Fruit fly (Drosophila melanogaster) whole organism, wandering third instar larva: Measurements from ENCODE around the gene CG42814.
A peak's percentile ranks its signal among the peaks of the same experiment; 100 is the strongest.

Experiments
- Abd-B ChIP-seq: fragments of >200 bp; optimal IDR thresholded peaks from 2 replicates; lab custom pipeline; 2017; ENCODE audit warnings: missing biosample characterization, missing genetic modification characterization
- CG32264 ChIP-seq: fragments of 200-800 bp; sonication (Bioruptor generic); optimal IDR thresholded peaks from 2 replicates; lab custom pipeline; 2016; ENCODE audit warnings: missing biosample characterization, missing genetic modification characterization
- CG9705 ChIP-seq: fragments of 200-800 bp; sonication (Bioruptor generic); optimal IDR thresholded peaks from 2 replicates; lab custom pipeline; 2018; ENCODE audit warnings: missing biosample characterization, mild to moderate bottlenecking, missing genetic modification characterization
- CrebA ChIP-seq: fragments of 200-800 bp; sonication (Bioruptor generic); optimal IDR thresholded peaks from 2 replicates; lab custom pipeline; 2016; ENCODE audit warnings: missing biosample characterization, mild to moderate bottlenecking, missing genetic modification characterization, borderline replicate concordance
- Dfd ChIP-seq: fragments of >200 bp; optimal IDR thresholded peaks from 2 replicates; lab custom pipeline; 2017; ENCODE audit warnings: missing biosample characterization, missing genetic modification characterization
- Dif ChIP-seq: fragments of 200-275, 200-300 bp; sonication (Bioruptor generic); optimal IDR thresholded peaks from 2 replicates; lab custom pipeline; 2018; ENCODE audit warnings: missing biosample characterization, missing genetic modification characterization; ENCODE audit not compliant: partially characterized antibody
- GATAd ChIP-seq: sonication (Bioruptor generic); optimal IDR thresholded peaks from 2 replicates; lab custom pipeline; 2016; ENCODE audit warnings: missing biosample characterization, missing genetic modification characterization
- HLH106 ChIP-seq: fragments of 200-800 bp; optimal IDR thresholded peaks from 3 replicates; lab custom pipeline; 2019; ENCODE audit warnings: missing biosample characterization, mild to moderate bottlenecking, missing genetic modification characterization, moderate library complexity
- Hnf4 ChIP-seq: fragments of 200-800 bp; sonication (Bioruptor generic); optimal IDR thresholded peaks from 2 replicates; lab custom pipeline; 2016; ENCODE audit warnings: missing biosample characterization, mild to moderate bottlenecking, missing genetic modification characterization
- Hr78 ChIP-seq: fragments of >200 bp; optimal IDR thresholded peaks from 2 replicates; lab custom pipeline; 2017; ENCODE audit warnings: missing biosample characterization, missing genetic modification characterization
- Hr83 ChIP-seq: fragments of 200-300 bp; sonication (Bioruptor generic); optimal IDR thresholded peaks from 2 replicates; lab custom pipeline; 2016; ENCODE audit warnings: missing biosample characterization, mild to moderate bottlenecking, missing genetic modification characterization, moderate library complexity; ENCODE audit not compliant: poor library complexity, severe bottlenecking
- Jra ChIP-seq: sonication (Bioruptor generic); optimal IDR thresholded peaks from 2 replicates; lab custom pipeline; 2016; ENCODE audit warnings: missing biosample characterization, missing genetic modification characterization
- Mio ChIP-seq: sonication (Bioruptor generic); optimal IDR thresholded peaks from 2 replicates; lab custom pipeline; 2016; ENCODE audit warnings: missing biosample characterization, missing genetic modification characterization
- Myc ChIP-seq: fragments of >200 bp; optimal IDR thresholded peaks from 2 replicates; lab custom pipeline; 2017
- OdsH ChIP-seq: fragments of 200-800 bp; sonication (Bioruptor generic); optimal IDR thresholded peaks from 2 replicates; lab custom pipeline; 2016; ENCODE audit warnings: missing biosample characterization, mild to moderate bottlenecking, missing genetic modification characterization
- Rel ChIP-seq, 2 experiments: fragments of 200-800 bp; sonication (Bioruptor generic) in 1 of 2; optimal IDR thresholded peaks; 2 replicates in 1 of 2; 3 replicates in 1 of 2; lab custom pipeline; 2016 to 2019; ENCODE audit warnings: mild to moderate bottlenecking in 2 of 2, missing biosample characterization in 2 of 2, missing genetic modification characterization in 2 of 2, moderate library complexity in 1 of 2
- Sp1 ChIP-seq: fragments of 200-800 bp; sonication (Bioruptor generic); optimal IDR thresholded peaks from 3 replicates; lab custom pipeline; 2019; ENCODE audit warnings: missing biosample characterization, mild to moderate bottlenecking, missing genetic modification characterization, moderate library complexity
- br ChIP-seq: fragments of 200-800 bp; sonication (Bioruptor generic); optimal IDR thresholded peaks from 2 replicates; lab custom pipeline; 2016; ENCODE audit warnings: missing biosample characterization, missing genetic modification characterization
- brk ChIP-seq: fragments of 200-800 bp; sonication (Bioruptor generic); optimal IDR thresholded peaks from 2 replicates; lab custom pipeline; 2016; ENCODE audit warnings: missing biosample characterization, mild to moderate bottlenecking, missing genetic modification characterization
- dl ChIP-seq, 2 experiments: fragments of 175-275, 200-275 bp in 1 of 2; fragments of 200-275 bp in 1 of 2; sonication (Bioruptor generic); optimal IDR thresholded peaks; lab custom pipeline; 2018; ENCODE audit warnings: mild to moderate bottlenecking in 2 of 2, missing biosample characterization in 2 of 2, missing genetic modification characterization in 2 of 2, moderate library complexity in 2 of 2; ENCODE audit not compliant: partially characterized antibody in 2 of 2, insufficient read depth in 1 of 2
- dmrt93B ChIP-seq: fragments of 200-800 bp; sonication (Bioruptor generic); optimal IDR thresholded peaks from 2 replicates; lab custom pipeline; 2018; ENCODE audit warnings: missing biosample characterization, mild to moderate bottlenecking, missing genetic modification characterization
- dsf ChIP-seq: sonication (Bioruptor generic); optimal IDR thresholded peaks from 2 replicates; lab custom pipeline; 2016; ENCODE audit warnings: missing biosample characterization, missing genetic modification characterization, borderline replicate concordance
- ey ChIP-seq: fragments of 200-800 bp; sonication (Bioruptor generic); optimal IDR thresholded peaks from 2 replicates; lab custom pipeline; 2016; ENCODE audit warnings: missing biosample characterization, missing genetic modification characterization
- foxo ChIP-seq, 2 experiments: fragments of 200-800 bp; sonication (Bioruptor generic); optimal IDR thresholded peaks; 2 replicates in 1 of 2; 3 replicates in 1 of 2; lab custom pipeline; 2016 to 2017; ENCODE audit warnings: missing biosample characterization in 2 of 2, missing genetic modification characterization in 2 of 2
- fru ChIP-seq: fragments of 200-800 bp; sonication (Bioruptor generic); optimal IDR thresholded peaks from 3 replicates; lab custom pipeline; 2016; ENCODE audit warnings: missing biosample characterization, mild to moderate bottlenecking, missing genetic modification characterization
- h ChIP-seq: fragments of 200-800 bp; sonication (Bioruptor generic); optimal IDR thresholded peaks from 3 replicates; lab custom pipeline; 2016; ENCODE audit warnings: missing biosample characterization, mild to moderate bottlenecking, missing genetic modification characterization
- jim ChIP-seq: fragments of 175-275, 200-325 bp; sonication (Bioruptor generic); optimal IDR thresholded peaks from 2 replicates; lab custom pipeline; 2016; ENCODE audit warnings: missing biosample characterization, mild to moderate bottlenecking, missing genetic modification characterization
- lola ChIP-seq: fragments of >200 bp; optimal IDR thresholded peaks from 2 replicates; lab custom pipeline; 2017; ENCODE audit warnings: missing biosample characterization, missing genetic modification characterization
- pan ChIP-seq: fragments of >200 bp; optimal IDR thresholded peaks from 2 replicates; lab custom pipeline; 2017
- psq ChIP-seq: fragments of 200-800 bp; sonication (Bioruptor generic); optimal IDR thresholded peaks from 3 replicates; lab custom pipeline; 2017; ENCODE audit warnings: missing biosample characterization, mild to moderate bottlenecking, missing genetic modification characterization, moderate library complexity
- rgr ChIP-seq: fragments of 200-800 bp; sonication (Bioruptor generic); optimal IDR thresholded peaks from 3 replicates; lab custom pipeline; 2016; ENCODE audit warnings: missing biosample characterization, mild to moderate bottlenecking, missing genetic modification characterization
- sage ChIP-seq: fragments of 200-800 bp; sonication (Bioruptor generic); optimal IDR thresholded peaks from 2 replicates; lab custom pipeline; 2016; ENCODE audit warnings: missing biosample characterization, mild to moderate bottlenecking, missing genetic modification characterization
- sv ChIP-seq: fragments of 200-800 bp; sonication (Bioruptor generic); optimal IDR thresholded peaks from 3 replicates; lab custom pipeline; 2016; ENCODE audit warnings: missing biosample characterization, missing genetic modification characterization
- tai ChIP-seq: sonication (Bioruptor generic); optimal IDR thresholded peaks from 2 replicates; lab custom pipeline; 2016; ENCODE audit warnings: missing biosample characterization, missing genetic modification characterization
- usp ChIP-seq: fragments of >200 bp; optimal IDR thresholded peaks from 2 replicates; lab custom pipeline; 2017; ENCODE audit warnings: missing biosample characterization, missing genetic modification characterization

The CG42814 gene

DNA sequence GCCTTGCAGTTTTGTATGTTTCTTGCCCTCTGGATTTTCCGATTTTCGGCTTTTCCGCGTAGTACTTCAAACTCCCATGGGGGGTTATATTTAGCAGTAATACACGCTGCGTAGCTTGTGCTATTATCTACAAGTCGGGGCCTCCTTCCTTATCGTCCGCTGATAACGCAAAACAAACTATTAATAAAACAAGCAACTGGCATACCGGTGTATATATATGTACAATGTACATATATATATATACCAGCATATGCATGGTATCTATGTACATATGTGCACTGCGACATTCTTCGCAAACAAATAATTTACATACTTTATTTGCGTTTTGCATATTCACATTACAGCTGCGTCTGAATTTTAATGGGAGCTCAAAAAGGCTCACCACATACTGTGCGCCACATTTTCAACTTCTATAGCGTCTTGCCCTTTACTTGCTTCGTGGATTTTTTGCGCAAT lies 24.7 kb upstream of the CG42814 start:
- TF ChIP-seq tai (GFP tag; lab: Kevin White, UChicago) (no peak), Dfd (GFP tag; lab: Kevin White, UChicago) (no peak), pan (lab: Kevin White, UChicago) (no peak), Jra (no peak), Sp1 (GFP tag; lab: Kevin White, UChicago) (no peak), dsf (GFP tag; lab: Kevin White, UChicago) (no peak), psq (GFP tag; lab: Kevin White, UChicago) (no peak), Hr78 (no peak), dmrt93B (GFP tag; lab: Kevin White, UChicago) (no peak), brk (GFP tag; lab: Kevin White, UChicago) (no peak), Hnf4 (GFP tag; lab: Kevin White, UChicago) (no peak), Myc (lab: Kevin White, UChicago) (no peak), rgr (GFP tag; lab: Kevin White, UChicago) (no peak), OdsH (GFP tag; lab: Kevin White, UChicago) (no peak), sage (GFP tag; lab: Kevin White, UChicago) (no peak), ey (GFP tag; lab: Kevin White, UChicago) (no peak), br (GFP tag; lab: Kevin White, UChicago) (no peak), Abd-B (GFP tag; lab: Kevin White, UChicago) (no peak)

DNA sequence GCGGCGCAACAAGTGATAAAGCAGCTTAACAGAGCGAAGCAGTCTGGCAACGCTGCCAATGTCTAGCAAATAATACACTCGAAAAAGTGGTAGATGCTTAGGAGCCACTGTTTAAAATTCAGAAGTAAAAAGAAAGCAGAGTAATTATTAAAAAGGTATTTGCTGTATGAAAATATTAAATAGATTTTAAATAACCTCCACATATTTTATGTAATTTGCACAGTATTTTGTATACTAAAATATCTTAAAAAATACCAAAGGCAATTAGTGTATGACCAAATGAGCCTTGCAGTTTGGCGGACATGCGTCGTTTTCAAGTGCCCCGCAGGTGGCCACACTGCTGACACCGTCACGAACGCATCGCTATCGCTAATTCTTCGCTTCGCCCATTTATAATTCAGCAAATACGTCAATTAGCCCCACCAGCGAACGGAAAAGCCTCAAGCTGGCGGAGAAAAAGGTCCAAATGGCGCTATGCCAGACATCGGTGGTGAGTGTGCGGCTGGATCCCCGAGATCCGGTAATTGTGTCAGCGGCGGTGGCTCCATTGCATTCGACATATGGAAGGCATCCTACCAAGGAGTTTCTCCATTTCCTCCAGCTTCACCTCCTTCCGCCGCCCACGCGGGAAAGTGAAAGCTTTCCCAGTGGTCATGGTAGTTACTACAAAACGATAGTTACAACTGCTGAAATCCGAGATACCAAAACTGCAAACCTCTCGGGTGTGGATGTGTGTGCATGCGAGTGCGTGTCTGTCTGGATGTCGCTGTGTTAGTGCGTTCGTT lies 24.1 kb upstream of the CG42814 start, which contains the start of gene pll:
Gene pll, minus strand, starts transcription at position 47 of the 785 bp plus-strand sequence.
- TF ChIP-seq ey (GFP tag; lab: Kevin White, UChicago) (peak; percentile 82), Sp1 (GFP tag; lab: Kevin White, UChicago) (peak; percentile 72), CG9705 (peak; percentile 74), dl (GFP tag; optimal IDR thresholded peaks at IDR 0.05; lab: Kevin White, UChicago; ENCODE audit: insufficient read depth in 1 of 2, partially characterized antibody in 2 of 2) (no peak), CrebA (GFP tag; lab: Kevin White, UChicago) (no peak), Mio (peak; percentile 49), usp (GFP tag; lab: Kevin White, UChicago) (no peak), CG32264 (GFP tag; lab: Kevin White, UChicago) (peak; percentile 50), Rel (GFP tag; optimal IDR thresholded peaks at IDR 0.05; lab: Kevin White, UChicago) (no peak), Rel (tag; optimal IDR thresholded peaks at IDR 0.05; lab: Kevin White, UChicago) (peak; percentile 61), GATAd (GFP tag; lab: Kevin White, UChicago) (peak; percentile 60), rgr (GFP tag; lab: Kevin White, UChicago) (peak; percentile 84), sv (GFP tag; lab: Kevin White, UChicago) (peak; percentile 85), Hr83 (GFP tag; lab: Kevin White, UChicago) (peak; percentile 91), h (GFP tag; lab: Kevin White, UChicago) (peak; percentile 84), foxo (GFP tag; optimal IDR thresholded peaks at IDR 0.05; lab: Kevin White, UChicago) (peak in 1 of 2 experiments; percentile 88), jim (no peak), OdsH (GFP tag; lab: Kevin White, UChicago) (peak; percentile 74), psq (GFP tag; lab: Kevin White, UChicago) (peak; percentile 73), HLH106 (tag; lab: Kevin White, UChicago) (peak; percentile 84)

DNA sequence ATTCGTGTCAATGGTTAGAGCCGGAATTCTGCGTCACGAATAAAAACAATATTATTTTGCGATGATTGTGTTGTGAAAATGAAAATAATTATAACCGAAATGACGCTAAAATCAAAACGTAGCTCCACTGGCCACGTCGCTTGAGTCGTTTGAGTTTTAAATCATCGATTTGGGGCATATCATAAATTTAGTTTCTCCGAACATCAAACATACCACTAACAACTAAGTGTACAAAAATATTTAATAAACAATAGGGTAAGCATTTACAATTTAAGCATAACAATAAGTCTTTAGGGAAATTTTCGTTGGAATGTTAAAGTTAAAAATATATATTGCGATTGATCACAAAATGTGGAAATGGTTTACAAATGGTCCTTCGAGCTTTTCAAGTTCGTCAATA lies 21.6 kb upstream of the CG42814 start, which contains the start of the genes TTLL6B and TfIIA-L:
Gene TTLL6B, minus strand, starts transcription at position 101 of the 400 bp plus-strand sequence.
Gene TfIIA-L, plus strand, starts transcription at position 206 of the 400 bp plus-strand sequence.
- TF ChIP-seq rgr (GFP tag; lab: Kevin White, UChicago) (no peak), sage (GFP tag; lab: Kevin White, UChicago) (no peak), br (GFP tag; lab: Kevin White, UChicago) (no peak), pan (lab: Kevin White, UChicago) (no peak), ey (GFP tag; lab: Kevin White, UChicago) (no peak), lola (GFP tag; lab: Kevin White, UChicago) (no peak), sv (GFP tag; lab: Kevin White, UChicago) (no peak), jim (no peak), CG9705 (no peak), Myc (lab: Kevin White, UChicago) (no peak), usp (GFP tag; lab: Kevin White, UChicago) (no peak), OdsH (GFP tag; lab: Kevin White, UChicago) (no peak), Jra (no peak), fru (GFP tag; lab: Kevin White, UChicago) (no peak), Dif (GFP tag; lab: Kevin White, UChicago) (no peak), Hr83 (GFP tag; lab: Kevin White, UChicago) (no peak)
